Fruit fly (Drosophila melanogaster) whole organism, embryonic: ENCODE data around the gene Jhbp1.
A peak's percentile ranks its signal among the peaks of the same experiment; 100 is the strongest.

Source experiments
- Bgb ChIP-seq: fragments of 200-800 bp; sonication (Bioruptor generic); IDR thresholded peaks from 2 replicates; pipeline ENCODE4 v1.3.6; 2022; ENCODE audit warnings: missing biosample characterization, missing genetic modification characterization; ENCODE audit not compliant: partially characterized antibody
- CG11504 ChIP-seq: fragments of 200-800 bp; sonication (Bioruptor generic); optimal IDR thresholded peaks from 3 replicates; lab custom pipeline; 2019; ENCODE audit warnings: missing biosample characterization, mild to moderate bottlenecking, missing genetic modification characterization, moderate library complexity
- CG12391 ChIP-seq: fragments of 200-800 bp; sonication (Bioruptor generic); optimal IDR thresholded peaks from 3 replicates; lab custom pipeline; 2018; ENCODE audit warnings: missing biosample characterization, mild to moderate bottlenecking, missing genetic modification characterization, moderate library complexity
- CG13287 ChIP-seq: fragments of 200-800 bp; sonication (Bioruptor generic); IDR thresholded peaks from 2 replicates; pipeline ENCODE4 v1.3.6; 2022; ENCODE audit warnings: missing biosample characterization, missing genetic modification characterization; ENCODE audit not compliant: partially characterized antibody
- CG13296 ChIP-seq: fragments of 200-800 bp; sonication (Bioruptor generic); optimal IDR thresholded peaks from 3 replicates; lab custom pipeline; 2018; ENCODE audit warnings: missing biosample characterization, mild to moderate bottlenecking, missing genetic modification characterization
- CG14441 ChIP-seq: fragments of 200-800 bp; sonication (Bioruptor generic); IDR thresholded peaks from 2 replicates; pipeline ENCODE4 v1.3.6; 2022; ENCODE audit warnings: missing biosample characterization, missing genetic modification characterization
- CG14710 ChIP-seq: fragments of 200-800 bp; sonication (Bioruptor generic); optimal IDR thresholded peaks from 3 replicates; lab custom pipeline; 2019; ENCODE audit warnings: missing biosample characterization, mild to moderate bottlenecking, missing genetic modification characterization, moderate library complexity
- CG15269 ChIP-seq: fragments of 200-800 bp; sonication (Bioruptor generic); optimal IDR thresholded peaks from 2 replicates; lab custom pipeline; 2018; ENCODE audit warnings: missing biosample characterization, mild to moderate bottlenecking, missing genetic modification characterization, moderate library complexity
- CG15514 ChIP-seq: fragments of 200-800 bp; sonication (Bioruptor generic); optimal IDR thresholded peaks from 3 replicates; lab custom pipeline; 2017; ENCODE audit warnings: missing biosample characterization, missing genetic modification characterization, mild to moderate bottlenecking, moderate library complexity, missing genetic modification reagents
- CG18011 ChIP-seq: fragments of 200-800 bp; sonication (Bioruptor generic); optimal IDR thresholded peaks from 2 replicates; lab custom pipeline; 2017; ENCODE audit warnings: missing biosample characterization, missing genetic modification characterization, mild to moderate bottlenecking, moderate library complexity, missing genotype
- CG18764 ChIP-seq: fragments of 200-800 bp; sonication (Bioruptor generic); optimal IDR thresholded peaks from 3 replicates; lab custom pipeline; 2016; ENCODE audit warnings: missing biosample characterization, missing genetic modification characterization
- CG33213 ChIP-seq: fragments of 200-800 bp; sonication (Bioruptor generic); optimal IDR thresholded peaks from 3 replicates; lab custom pipeline; 2016; ENCODE audit warnings: missing biosample characterization, missing genetic modification characterization
- CG5180 ChIP-seq: fragments of 200-800 bp; sonication (Bioruptor generic); optimal IDR thresholded peaks from 3 replicates; lab custom pipeline; 2017; ENCODE audit warnings: missing biosample characterization, missing genetic modification characterization, mild to moderate bottlenecking, moderate library complexity, missing genetic modification reagents
- CG5953 ChIP-seq: fragments of 200-800 bp; sonication (Bioruptor generic); IDR thresholded peaks from 2 replicates; pipeline ENCODE4 v1.3.6; 2022; ENCODE audit warnings: missing biosample characterization, missing genetic modification characterization
- CG7745 ChIP-seq: fragments of 200-800 bp; sonication (Bioruptor generic); optimal IDR thresholded peaks from 2 replicates; lab custom pipeline; 2018; ENCODE audit warnings: missing biosample characterization, mild to moderate bottlenecking, missing genetic modification characterization, moderate library complexity
- CG8281 ChIP-seq: fragments of 200-800 bp; sonication (Bioruptor generic); optimal IDR thresholded peaks from 2 replicates; lab custom pipeline; 2018; ENCODE audit warnings: missing biosample characterization, mild to moderate bottlenecking, missing genetic modification characterization, moderate library complexity
- CG8290 ChIP-seq, 3 experiments: fragments of 200-800 bp; sonication (Bioruptor generic); optimal IDR thresholded peaks; 2 replicates each; lab custom pipeline; 2016 to 2019; ENCODE audit warnings: missing biosample characterization in 3 of 3, missing genetic modification characterization in 3 of 3, mild to moderate bottlenecking in 2 of 3, moderate library complexity in 1 of 3
- CG8388 ChIP-seq: fragments of 200-800 bp; sonication (Bioruptor generic); optimal IDR thresholded peaks from 2 replicates; lab custom pipeline; 2019; ENCODE audit warnings: missing biosample characterization, mild to moderate bottlenecking, missing genetic modification characterization, moderate library complexity
- Deaf1 ChIP-seq: fragments of 200-800 bp; optimal IDR thresholded peaks from 3 replicates; lab custom pipeline; 2019; ENCODE audit warnings: missing biosample characterization, mild to moderate bottlenecking, missing genetic modification characterization, moderate library complexity
- ERR ChIP-seq: fragments of 200-800 bp; sonication (Bioruptor generic); optimal IDR thresholded peaks from 2 replicates; lab custom pipeline; 2016; ENCODE audit warnings: missing biosample characterization, missing genetic modification characterization
- HLH3B ChIP-seq: fragments of 200-800 bp; sonication (Bioruptor generic); IDR thresholded peaks from 2 replicates; pipeline ENCODE4 v1.3.6; 2022; ENCODE audit warnings: missing biosample characterization, missing genetic modification characterization
- Hmr ChIP-seq: fragments of 200-800 bp; sonication (Bioruptor generic); optimal IDR thresholded peaks from 3 replicates; lab custom pipeline; 2017; ENCODE audit warnings: mild to moderate bottlenecking, missing biosample characterization, missing genetic modification reagents, missing genetic modification characterization
- Hr78 ChIP-seq, 2 experiments: fragments of 200-800 bp in 1 of 2; fragments of >200 bp in 1 of 2; sonication (Bioruptor generic) in 1 of 2; optimal IDR thresholded peaks; 2 replicates each; lab custom pipeline; 2017 to 2019; ENCODE audit warnings: missing biosample characterization in 2 of 2, missing genetic modification characterization in 2 of 2, mild to moderate bottlenecking in 1 of 2, moderate library complexity in 1 of 2
- Lpt ChIP-seq: fragments of >200 bp; optimal IDR thresholded peaks from 2 replicates; lab custom pipeline; 2018; ENCODE audit warnings: missing biosample characterization, missing genetic modification characterization
- MESR4 ChIP-seq: fragments of 200-800 bp; sonication (Bioruptor generic); optimal IDR thresholded peaks from 2 replicates; lab custom pipeline; 2018; ENCODE audit warnings: missing biosample characterization, mild to moderate bottlenecking, missing genetic modification characterization, moderate library complexity
- Med ChIP-seq: fragments of 200-800 bp; sonication (Bioruptor generic); peaks from one replicate; lab custom pipeline; 2016; ENCODE audit warnings: missing biosample characterization, missing genetic modification characterization, mild to moderate bottlenecking, inconsistent platforms, moderate library complexity
- Nf-YC ChIP-seq: fragments of 200-800 bp; optimal IDR thresholded peaks from 3 replicates; lab custom pipeline; 2019; ENCODE audit warnings: missing biosample characterization, mild to moderate bottlenecking, missing genetic modification characterization, moderate library complexity
- NfI ChIP-seq: fragments of 200-800 bp; sonication (Bioruptor generic); optimal IDR thresholded peaks from 3 replicates; lab custom pipeline; 2018; ENCODE audit warnings: missing biosample characterization, mild to moderate bottlenecking, missing genetic modification characterization, moderate library complexity
- Oaz ChIP-seq: fragments of 200-800 bp; sonication (Bioruptor generic); IDR thresholded peaks from 2 replicates; pipeline ENCODE4 v1.3.6; 2022; ENCODE audit warnings: missing biosample characterization, missing genetic modification characterization
- Opbp ChIP-seq: fragments of 200-800 bp; sonication (Bioruptor generic); IDR thresholded peaks from 3 replicates; pipeline ENCODE4 v1.3.6; 2022; ENCODE audit warnings: missing biosample characterization, missing genetic modification characterization; ENCODE audit not compliant: partially characterized antibody
- PHDP ChIP-seq: fragments of 200-800 bp; sonication (Bioruptor generic); optimal IDR thresholded peaks from 3 replicates; lab custom pipeline; 2018; ENCODE audit warnings: missing biosample characterization, mild to moderate bottlenecking, missing genetic modification characterization, moderate library complexity
- bab2 ChIP-seq: fragments of 200-800 bp; sonication (Bioruptor generic); optimal IDR thresholded peaks from 2 replicates; lab custom pipeline; 2016; ENCODE audit warnings: missing biosample characterization, missing genetic modification characterization
- bowl ChIP-seq: fragments of 200-800 bp; sonication (Bioruptor generic); IDR thresholded peaks from 2 replicates; pipeline ENCODE4 v1.3.6; 2022; ENCODE audit warnings: missing biosample characterization, missing genetic modification characterization
- cas ChIP-seq: fragments of 200-800 bp; sonication (Bioruptor generic); IDR thresholded peaks from 2 replicates; pipeline ENCODE4 v1.3.6; 2022; ENCODE audit warnings: missing biosample characterization, missing genetic modification characterization
- dm ChIP-seq: fragments of 200-800 bp; sonication (Bioruptor generic); optimal IDR thresholded peaks from 3 replicates; lab custom pipeline; 2016; ENCODE audit warnings: missing biosample characterization, missing genetic modification characterization
- esg ChIP-seq: fragments of 200-800 bp; sonication (Bioruptor generic); conservative IDR thresholded peaks from 2 replicates; pipeline ENCODE4 v1.3.6; 2022; ENCODE audit warnings: missing biosample characterization, missing genetic modification characterization
- kni ChIP-seq: fragments of 200-800 bp; sonication (Bioruptor generic); optimal IDR thresholded peaks from 3 replicates; lab custom pipeline; 2017; ENCODE audit warnings: mild to moderate bottlenecking, missing biosample characterization, missing genetic modification reagents, missing genetic modification characterization
- mirr ChIP-seq: fragments of 200-800 bp; sonication (Bioruptor generic); optimal IDR thresholded peaks from 3 replicates; lab custom pipeline; 2018; ENCODE audit warnings: missing biosample characterization, mild to moderate bottlenecking, missing genetic modification characterization
- nerfin-2 ChIP-seq: fragments of 200-800 bp; sonication (Bioruptor generic); IDR thresholded peaks from 2 replicates; pipeline ENCODE4 v1.3.6; 2022; ENCODE audit warnings: missing biosample characterization, missing genetic modification characterization; ENCODE audit not compliant: partially characterized antibody
- prd ChIP-seq, 3 experiments: fragments of >200 bp in 2 of 3; fragments of 200-800 bp in 1 of 3; sonication (Bioruptor generic) in 1 of 3; optimal IDR thresholded peaks in 2 of 3; IDR thresholded peaks in 1 of 3; 2 replicates in 2 of 3; 3 replicates in 1 of 3; pipeline versions ENCODE4 v1.3.6 to Lab custom; 2017 to 2022; ENCODE audit warnings: missing biosample characterization in 1 of 3, missing genetic modification characterization in 1 of 3
- repo ChIP-seq: fragments of 200-800 bp; sonication (Bioruptor generic); optimal IDR thresholded peaks from 2 replicates; lab custom pipeline; 2016; ENCODE audit warnings: missing biosample characterization, missing genetic modification characterization
- scrt ChIP-seq: fragments of 200-800 bp; sonication (Bioruptor generic); optimal IDR thresholded peaks from 2 replicates; lab custom pipeline; 2018; ENCODE audit warnings: missing biosample characterization, mild to moderate bottlenecking, missing genetic modification characterization, moderate library complexity
- sens ChIP-seq: fragments of 200-800 bp; sonication (Bioruptor generic); peaks from one replicate; lab custom pipeline; 2016; ENCODE audit warnings: missing biosample characterization, missing genetic modification characterization
- slp2 ChIP-seq: fragments of 200-800 bp; sonication (Bioruptor generic); optimal IDR thresholded peaks from 2 replicates; lab custom pipeline; 2016; ENCODE audit warnings: missing biosample characterization, missing genetic modification characterization
- toy ChIP-seq: fragments of 200-800 bp; sonication (Bioruptor generic); IDR thresholded peaks from 2 replicates; pipeline ENCODE4 v1.3.6; 2022; ENCODE audit warnings: missing biosample characterization, missing genetic modification characterization

The Jhbp1 gene

dm6 chr3R:4960898-4961819 lies 4.1 kb upstream of the Jhbp1 start, which contains the start of gene Jhbp2 (continued):
- no peak for TF ChIP-seq CG14441
- peak; percentile 10 for TF ChIP-seq CG11504 (tag; lab: Kevin White, UChicago)
- no peak for TF ChIP-seq MESR4 (GFP tag; lab: Kevin White, UChicago)
- TF ChIP-seq PHDP (tag; lab: Kevin White, UChicago), result no peak
- TF ChIP-seq CG8388 (GFP tag; lab: Kevin White, UChicago), result no peak
- no peak for TF ChIP-seq CG13287 (GFP tag; lab: Robert Waterston, UW)
- TF ChIP-seq Bgb (GFP tag; lab: Robert Waterston, UW), result no peak
- no peak for TF ChIP-seq repo (GFP tag; lab: Kevin White, UChicago)
- no peak for TF ChIP-seq NfI (GFP tag; lab: Kevin White, UChicago)
- TF ChIP-seq CG5180, result no peak
- TF ChIP-seq toy (GFP tag; lab: Robert Waterston, UW), result no peak
- peak; percentile 19 for TF ChIP-seq Deaf1 (tag; lab: Kevin White, UChicago)
- no peak for TF ChIP-seq nerfin-2 (GFP tag; lab: Robert Waterston, UW)
- no peak for TF ChIP-seq CG15514 (GFP tag; lab: Kevin White, UChicago)
- TF ChIP-seq Nf-YC (tag; lab: Kevin White, UChicago), result no peak
- TF ChIP-seq HLH3B (GFP tag; lab: Robert Waterston, UW), result no peak
- no peak for TF ChIP-seq prd (optimal IDR thresholded peaks at IDR 0.05; lab: Kevin White, UChicago)
- no peak for TF ChIP-seq prd (GFP tag; IDR thresholded peaks at IDR 0.05; lab: Robert Waterston, UW)
- no peak for TF ChIP-seq esg (GFP tag; lab: Robert Waterston, UW)
- TF ChIP-seq CG12391 (tag; lab: Kevin White, UChicago), result no peak
- TF ChIP-seq sens (GFP tag; lab: Kevin White, UChicago), result peak; percentile 78

- TF ChIP-seq kni (peak; percentile 77), Opbp (0 out of 3 replicates have a peak, but pooled peaks have one; percentile 16), Med (GFP tag; lab: Kevin White, UChicago) (peak; percentile 65), CG8281 (peak; percentile 98), CG8290 (GFP tag; optimal IDR thresholded peaks at IDR 0.05; lab: Kevin White, UChicago) (no peak), CG8290 (tag; optimal IDR thresholded peaks at IDR 0.05; lab: Kevin White, UChicago) (no peak), Hr78 (GFP tag; optimal IDR thresholded peaks at IDR 0.05; lab: Kevin White, UChicago) (peak in 1 of 2 experiments; percentile 43), slp2 (GFP tag; lab: Kevin White, UChicago) (no peak)
Observed at dm6 chr3R:4961946-4962345, 3.3 kb upstream of the Jhbp1 start.

dm6 chr3R:4962689-4963088 lies 2.6 kb upstream of the Jhbp1 start:
- TF ChIP-seq CG33213 (GFP tag; lab: Kevin White, UChicago), result no peak
- no peak for TF ChIP-seq dm (GFP tag; lab: Kevin White, UChicago)
- TF ChIP-seq Oaz (GFP tag; lab: Robert Waterston, UW), result no peak
- TF ChIP-seq ERR (GFP tag; lab: Kevin White, UChicago), result no peak
- TF ChIP-seq Lpt (GFP tag; lab: Kevin White, UChicago), result no peak
- TF ChIP-seq CG15269 (tag; lab: Kevin White, UChicago), result no peak
- no peak for TF ChIP-seq scrt (GFP tag; lab: Kevin White, UChicago)
- TF ChIP-seq CG5953, result no peak
- TF ChIP-seq CG18011, result no peak
- TF ChIP-seq Hmr (GFP tag; lab: Kevin White, UChicago), result peak; percentile 40
- TF ChIP-seq kni, result no peak
- TF ChIP-seq CG13296 (GFP tag; lab: Kevin White, UChicago), result no peak
- TF ChIP-seq CG7745 (tag; lab: Kevin White, UChicago), result no peak
- TF ChIP-seq CG18764 (GFP tag; lab: Kevin White, UChicago), result no peak
- no peak for TF ChIP-seq cas (GFP tag; lab: Robert Waterston, UW)
- TF ChIP-seq bowl (GFP tag; lab: Robert Waterston, UW), result no peak
- TF ChIP-seq CG14710, result no peak
- no peak for TF ChIP-seq mirr (GFP tag; lab: Kevin White, UChicago)
- no peak for TF ChIP-seq bab2 (GFP tag; lab: Kevin White, UChicago)
